Fruit fly (Drosophila melanogaster) whole organism, wandering third instar larva: ENCODE results near the gene CG4570.

ENCODE experiments used
- Abd-B ChIP-seq: fragments of >200 bp; optimal IDR thresholded peaks from 2 replicates; lab custom pipeline; 2017; ENCODE audit warnings: missing biosample characterization, missing genetic modification characterization
- GATAd ChIP-seq: sonication (Bioruptor generic); optimal IDR thresholded peaks from 2 replicates; lab custom pipeline; 2016; ENCODE audit warnings: missing biosample characterization, missing genetic modification characterization
- Myc ChIP-seq: fragments of >200 bp; optimal IDR thresholded peaks from 2 replicates; lab custom pipeline; 2017
- OdsH ChIP-seq: fragments of 200-800 bp; sonication (Bioruptor generic); optimal IDR thresholded peaks from 2 replicates; lab custom pipeline; 2016; ENCODE audit warnings: missing biosample characterization, mild to moderate bottlenecking, missing genetic modification characterization
- Vsx2 ChIP-seq: fragments of 200-300, 225-300 bp; sonication (Bioruptor generic); optimal IDR thresholded peaks from 2 replicates; lab custom pipeline; 2018; ENCODE audit warnings: missing biosample characterization, missing genetic modification characterization; ENCODE audit not compliant: partially characterized antibody
- foxo ChIP-seq, 2 experiments: fragments of 200-800 bp; sonication (Bioruptor generic); optimal IDR thresholded peaks; 2 replicates in 1 of 2; 3 replicates in 1 of 2; lab custom pipeline; 2016 to 2017; ENCODE audit warnings: missing biosample characterization in 2 of 2, missing genetic modification characterization in 2 of 2
- lola ChIP-seq: fragments of >200 bp; optimal IDR thresholded peaks from 2 replicates; lab custom pipeline; 2017; ENCODE audit warnings: missing biosample characterization, missing genetic modification characterization
- psq ChIP-seq: fragments of 200-800 bp; sonication (Bioruptor generic); optimal IDR thresholded peaks from 3 replicates; lab custom pipeline; 2017; ENCODE audit warnings: missing biosample characterization, mild to moderate bottlenecking, missing genetic modification characterization, moderate library complexity

- TF ChIP-seq GATAd (GFP tag; lab: Kevin White, UChicago) (no peak), foxo (GFP tag; optimal IDR thresholded peaks at IDR 0.05; lab: Kevin White, UChicago) (no peak), Vsx2 (GFP tag; lab: Kevin White, UChicago) (no peak), lola (GFP tag; lab: Kevin White, UChicago) (no peak), Abd-B (GFP tag; lab: Kevin White, UChicago) (no peak), OdsH (GFP tag; lab: Kevin White, UChicago) (no peak), Myc (lab: Kevin White, UChicago) (no peak), psq (GFP tag; lab: Kevin White, UChicago) (no peak)
These were observed 28.2 kb downstream of the CG4570 start, which contains the start of gene CG14696 for dm6 chr3R:10884678-10885421.
